Fruit fly (Drosophila melanogaster): Measurements from ENCODE around the gene CG3581.

Gene CG3581

DNA sequence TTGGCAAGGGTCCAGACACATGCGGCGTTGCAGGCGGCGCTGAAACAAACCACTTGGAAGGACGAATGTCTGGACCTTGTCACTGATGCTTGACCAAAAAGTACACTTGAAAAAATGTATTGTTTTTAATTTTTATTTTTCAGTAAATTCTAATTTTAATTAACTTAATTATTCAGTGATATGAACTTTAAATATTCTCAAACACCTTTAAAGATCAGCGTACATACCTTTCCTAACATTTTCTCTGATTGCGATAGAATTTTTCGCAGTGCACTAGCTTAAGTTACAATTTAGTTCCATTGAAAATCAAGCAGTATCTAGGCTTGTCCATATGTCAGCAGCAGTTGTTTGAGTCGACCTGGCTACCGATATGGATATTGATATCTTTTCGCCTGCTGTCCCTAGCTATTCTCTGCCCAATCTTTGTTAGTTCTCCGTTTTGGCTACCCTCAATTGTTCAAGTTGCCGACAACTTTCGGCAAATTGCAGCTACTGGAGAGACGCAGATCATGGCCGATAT, 35.3 kb downstream of the CG3581 start (continued):
- TF ChIP-seq CG7786 (GFP tag; optimal IDR thresholded peaks at IDR 0.05) (no peak), ase (GFP tag; IDR thresholded peaks at IDR 0.05) (no peak), sqz (GFP tag; optimal IDR thresholded peaks at IDR 0.05) (no peak), CG9932 (GFP tag; IDR thresholded peaks at IDR 0.05) (no peak), CG8290 (GFP tag; optimal IDR thresholded peaks at IDR 0.05) (peak; percentile 35), CG8290 (tag; optimal IDR thresholded peaks at IDR 0.05) (no peak), CG18262 (tag; optimal IDR thresholded peaks at IDR 0.05) (peak; percentile 64), Rx (GFP tag; IDR thresholded peaks at IDR 0.05) (no peak), Awh (GFP tag; IDR thresholded peaks at IDR 0.05) (no peak), CG30020 (tag; optimal IDR thresholded peaks at IDR 0.05) (no peak), CG10274 (GFP tag; optimal IDR thresholded peaks at IDR 0.05) (no peak), pnt (GFP tag; optimal IDR thresholded peaks at IDR 0.05) (no peak), pzg (GFP tag; optimal IDR thresholded peaks at IDR 0.05) (no peak), usp (GFP tag; optimal IDR thresholded peaks at IDR 0.05) (no peak), HmgD (GFP tag; optimal IDR thresholded peaks at IDR 0.05) (no peak), CG10431 (GFP tag; optimal IDR thresholded peaks at IDR 0.05) (no peak), dm (GFP tag; optimal IDR thresholded peaks at IDR 0.05) (no peak), CG11398 (GFP tag; optimal IDR thresholded peaks at IDR 0.05) (no peak), disco-r (GFP tag; optimal IDR thresholded peaks at IDR 0.05) (no peak), sens (GFP tag) (peak; percentile 64), CG11093 (GFP tag; IDR thresholded peaks at IDR 0.05) (no peak), pros (GFP tag; optimal IDR thresholded peaks at IDR 0.05) (no peak), hbn (GFP tag; IDR thresholded peaks at IDR 0.05; ENCODE audit: partially characterized antibody) (no peak), sr (GFP tag; IDR thresholded peaks at IDR 0.05) (no peak), CG9437 (GFP tag; optimal IDR thresholded peaks at IDR 0.05) (no peak), kni (GFP tag; optimal IDR thresholded peaks at IDR 0.05) (no peak), CG9727 (GFP tag; optimal IDR thresholded peaks at IDR 0.05) (peak; percentile 78), CG11696 (GFP tag; IDR thresholded peaks at IDR 0.05) (no peak), tx (GFP tag; optimal IDR thresholded peaks at IDR 0.05) (no peak), HLH54F (GFP tag; optimal IDR thresholded peaks at IDR 0.05) (no peak), so (GFP tag; IDR thresholded peaks at IDR 0.05) (no peak), CG12071 (GFP tag; optimal IDR thresholded peaks at IDR 0.05) (no peak), row (GFP tag; IDR thresholded peaks at IDR 0.05) (no peak; the same call in 2 of the 3 replicates), nmo (GFP tag; optimal IDR thresholded peaks at IDR 0.05) (peak; percentile 38), Side (GFP tag; optimal IDR thresholded peaks at IDR 0.05) (no peak), CG14667 (GFP tag; IDR thresholded peaks at IDR 0.05) (no peak), pita (GFP tag; optimal IDR thresholded peaks at IDR 0.05) (no peak), CG9215 (GFP tag; IDR thresholded peaks at IDR 0.05) (no peak), fru (optimal IDR thresholded peaks at IDR 0.05) (no peak), ato (GFP tag; IDR thresholded peaks at IDR 0.05; ENCODE audit: partially characterized antibody) (no peak), run (tag; optimal IDR thresholded peaks at IDR 0.05) (no peak), CG12744 (GFP tag; optimal IDR thresholded peaks at IDR 0.05) (no peak), CrebB (tag; optimal IDR thresholded peaks at IDR 0.05) (no peak), pum (GFP tag; optimal IDR thresholded peaks at IDR 0.05) (no peak), Ssrp (tag; optimal IDR thresholded peaks at IDR 0.05) (no peak), onecut (GFP tag; IDR thresholded peaks at IDR 0.05) (no peak), CG1602 (GFP tag; optimal IDR thresholded peaks at IDR 0.05) (peak; percentile 24), az2 (GFP tag; optimal IDR thresholded peaks at IDR 0.05) (no peak), tup (GFP tag; optimal IDR thresholded peaks at IDR 0.05) (no peak), HmgZ (tag; optimal IDR thresholded peaks at IDR 0.05) (no peak), CG4730 (GFP tag; IDR thresholded peaks at IDR 0.05) (no peak), CG6654 (GFP tag; optimal IDR thresholded peaks at IDR 0.05) (no peak)
